Fruit fly (Drosophila melanogaster) whole organism, embryonic: ENCODE results near the gene Sf3b2.

Experiments used
- Ada2b ChIP-seq: fragments of 200-800 bp; sonication (Bioruptor generic); IDR thresholded peaks from 2 replicates; pipeline ENCODE4 v1.3.6; 2022; ENCODE audit warnings: missing biosample characterization, missing genetic modification characterization
- BEAF-32 ChIP-seq: fragments of 200-800 bp; sonication (Bioruptor generic); optimal IDR thresholded peaks from 3 replicates; lab custom pipeline; 2017; ENCODE audit warnings: missing biosample characterization, missing genetic modification characterization, mild to moderate bottlenecking, moderate library complexity, missing genetic modification reagents
- CG1024 ChIP-seq: fragments of 200-800 bp; sonication (Bioruptor generic); IDR thresholded peaks from 2 replicates; pipeline ENCODE4 v1.3.6; 2022; ENCODE audit warnings: missing biosample characterization, missing genetic modification characterization
- CG10267 ChIP-seq: fragments of 200-800 bp; sonication (Bioruptor generic); optimal IDR thresholded peaks from 2 replicates; lab custom pipeline; 2018; ENCODE audit warnings: missing biosample characterization, mild to moderate bottlenecking, missing genetic modification characterization, moderate library complexity
- CG10543 ChIP-seq: fragments of 200-800 bp; sonication (Bioruptor generic); optimal IDR thresholded peaks from 3 replicates; lab custom pipeline; 2017; ENCODE audit warnings: missing biosample characterization, mild to moderate bottlenecking, missing genetic modification characterization, moderate library complexity
- CG11695 ChIP-seq: fragments of 200-800 bp; sonication (Bioruptor generic); IDR thresholded peaks from 3 replicates; pipeline ENCODE4 v1.3.6; 2022; ENCODE audit warnings: missing biosample characterization, missing genetic modification characterization
- CG1233 ChIP-seq: fragments of 200-800 bp; sonication (Bioruptor generic); optimal IDR thresholded peaks from 4 replicates; lab custom pipeline; 2018; ENCODE audit warnings: missing biosample characterization, mild to moderate bottlenecking, missing genetic modification characterization
- CG12391 ChIP-seq: fragments of 200-800 bp; sonication (Bioruptor generic); optimal IDR thresholded peaks from 3 replicates; lab custom pipeline; 2018; ENCODE audit warnings: missing biosample characterization, mild to moderate bottlenecking, missing genetic modification characterization, moderate library complexity
- CG13894 ChIP-seq: fragments of 200-800 bp; sonication (Bioruptor generic); optimal IDR thresholded peaks from 3 replicates; lab custom pipeline; 2018; ENCODE audit warnings: missing biosample characterization, mild to moderate bottlenecking, missing genetic modification characterization, moderate library complexity
- CG14710 ChIP-seq: fragments of 200-800 bp; sonication (Bioruptor generic); optimal IDR thresholded peaks from 3 replicates; lab custom pipeline; 2019; ENCODE audit warnings: missing biosample characterization, mild to moderate bottlenecking, missing genetic modification characterization, moderate library complexity
- CG15073 ChIP-seq: fragments of 200-800 bp; sonication (Bioruptor generic); optimal IDR thresholded peaks from 2 replicates; lab custom pipeline; 2016; ENCODE audit warnings: missing biosample characterization, missing genetic modification characterization
- CG1603 ChIP-seq: fragments of 200-800 bp; sonication (Bioruptor generic); optimal IDR thresholded peaks from 2 replicates; lab custom pipeline; 2019; ENCODE audit warnings: missing biosample characterization, mild to moderate bottlenecking, missing genetic modification characterization, moderate library complexity
- CG17912 ChIP-seq: fragments of 200-800 bp; sonication (Bioruptor generic); optimal IDR thresholded peaks from 2 replicates; lab custom pipeline; 2018; ENCODE audit warnings: missing biosample characterization, mild to moderate bottlenecking, missing genetic modification characterization
- CG18619 ChIP-seq: fragments of 200-800 bp; sonication (Bioruptor generic); optimal IDR thresholded peaks from 3 replicates; lab custom pipeline; 2017; ENCODE audit warnings: missing biosample characterization, mild to moderate bottlenecking, missing genetic modification characterization
- CG30020 ChIP-seq: fragments of 200-800 bp; optimal IDR thresholded peaks from 2 replicates; lab custom pipeline; 2019; ENCODE audit warnings: missing biosample characterization, mild to moderate bottlenecking, missing genetic modification characterization, moderate library complexity
- CG32767 ChIP-seq: fragments of 200-800 bp; sonication (Bioruptor generic); IDR thresholded peaks from 2 replicates; pipeline ENCODE4 v1.3.6; 2022; ENCODE audit warnings: missing biosample characterization, missing genetic modification characterization
- CG33557 ChIP-seq: fragments of 200-800 bp; sonication (Bioruptor generic); optimal IDR thresholded peaks from 2 replicates; lab custom pipeline; 2019; ENCODE audit warnings: missing biosample characterization, mild to moderate bottlenecking, missing genetic modification characterization, moderate library complexity
- CG34422 ChIP-seq: fragments of 200-800 bp; sonication (Bioruptor generic); IDR thresholded peaks from 3 replicates; pipeline ENCODE4 v1.3.6; 2022; ENCODE audit warnings: missing biosample characterization, missing genetic modification characterization
- CG42726 ChIP-seq: fragments of 200-800 bp; sonication (Bioruptor generic); IDR thresholded peaks from 2 replicates; pipeline ENCODE4 v1.3.6; 2022; ENCODE audit warnings: missing biosample characterization, missing genetic modification characterization; ENCODE audit not compliant: partially characterized antibody
- CG4360 ChIP-seq: fragments of 200-800 bp; sonication (Bioruptor generic); IDR thresholded peaks from 2 replicates; pipeline ENCODE4 v1.3.6; 2022; ENCODE audit warnings: missing biosample characterization, missing genetic modification characterization
- CG4617 ChIP-seq: fragments of 200-800 bp; sonication (Bioruptor generic); optimal IDR thresholded peaks from 3 replicates; lab custom pipeline; 2016; ENCODE audit warnings: missing biosample characterization, missing genetic modification characterization, borderline replicate concordance
- CG4707 ChIP-seq: fragments of 200-800 bp; sonication (Bioruptor generic); optimal IDR thresholded peaks from 2 replicates; lab custom pipeline; 2018; ENCODE audit warnings: missing biosample characterization, mild to moderate bottlenecking, missing genetic modification characterization, moderate library complexity
- CG8765 ChIP-seq: fragments of 200-800 bp; sonication (Bioruptor generic); IDR thresholded peaks from 2 replicates; pipeline ENCODE4 v1.3.6; 2022; ENCODE audit warnings: missing biosample characterization, missing genetic modification characterization
- CHES-1-like ChIP-seq: fragments of 200-800 bp; sonication (Bioruptor generic); optimal IDR thresholded peaks from 2 replicates; lab custom pipeline; 2016; ENCODE audit warnings: missing biosample characterization, missing genetic modification characterization
- CTCF ChIP-seq: fragments of 200-800 bp; sonication (Bioruptor generic); optimal IDR thresholded peaks from 2 replicates; lab custom pipeline; 2017; ENCODE audit warnings: missing biosample characterization, mild to moderate bottlenecking, missing genetic modification characterization, moderate library complexity
- D19A ChIP-seq: fragments of 200-800 bp; optimal IDR thresholded peaks from 3 replicates; lab custom pipeline; 2019; ENCODE audit warnings: missing biosample characterization, mild to moderate bottlenecking, missing genetic modification characterization, moderate library complexity
- Dbx ChIP-seq: fragments of 200-800 bp; sonication (Bioruptor generic); IDR thresholded peaks from 3 replicates; pipeline ENCODE4 v1.3.6; 2022; ENCODE audit warnings: missing biosample characterization, missing genetic modification characterization
- Dp ChIP-seq: fragments of 200-800 bp; sonication (Bioruptor generic); optimal IDR thresholded peaks from 2 replicates; lab custom pipeline; 2018; ENCODE audit warnings: missing biosample characterization, mild to moderate bottlenecking, missing genetic modification characterization, moderate library complexity
- Dref ChIP-seq: fragments of 200-800 bp; sonication (Bioruptor generic); IDR thresholded peaks from 2 replicates; pipeline ENCODE4 v1.3.6; 2022; ENCODE audit warnings: missing biosample characterization, missing genetic modification characterization
- HLH3B ChIP-seq: fragments of 200-800 bp; sonication (Bioruptor generic); IDR thresholded peaks from 2 replicates; pipeline ENCODE4 v1.3.6; 2022; ENCODE audit warnings: missing biosample characterization, missing genetic modification characterization
- Kr ChIP-seq: fragments of 200-800 bp; sonication (Bioruptor generic); optimal IDR thresholded peaks from 2 replicates; lab custom pipeline; 2017; ENCODE audit warnings: missing biosample characterization, mild to moderate bottlenecking, missing genetic modification characterization
- MBD-R2 ChIP-seq: fragments of 200-800 bp; sonication (Bioruptor generic); IDR thresholded peaks from 2 replicates; pipeline ENCODE4 v1.3.6; 2022; ENCODE audit warnings: missing biosample characterization, missing genetic modification characterization
- Myb ChIP-seq: fragments of 200-800 bp; sonication (Bioruptor generic); optimal IDR thresholded peaks from 2 replicates; lab custom pipeline; 2016; ENCODE audit warnings: missing biosample characterization, missing genetic modification characterization
- NC2α ChIP-seq: fragments of 200-800 bp; sonication (Bioruptor generic); optimal IDR thresholded peaks from 2 replicates; lab custom pipeline; 2016; ENCODE audit warnings: missing biosample characterization, missing genetic modification characterization
- NfI ChIP-seq: fragments of 200-800 bp; sonication (Bioruptor generic); optimal IDR thresholded peaks from 3 replicates; lab custom pipeline; 2018; ENCODE audit warnings: missing biosample characterization, mild to moderate bottlenecking, missing genetic modification characterization, moderate library complexity
- Ravus ChIP-seq: fragments of 200-800 bp; sonication (Bioruptor generic); IDR thresholded peaks from 2 replicates; pipeline ENCODE4 v1.3.6; 2022; ENCODE audit warnings: missing biosample characterization, missing genetic modification characterization
- Ssrp ChIP-seq: fragments of 200-800 bp; sonication (Bioruptor generic); optimal IDR thresholded peaks from 2 replicates; lab custom pipeline; 2018; ENCODE audit warnings: missing biosample characterization, mild to moderate bottlenecking, missing genetic modification characterization, moderate library complexity
- Xrp1 ChIP-seq: fragments of 200-800 bp; sonication (Bioruptor generic); IDR thresholded peaks from 2 replicates; pipeline ENCODE4 v1.3.6; 2022; ENCODE audit warnings: missing biosample characterization, missing genetic modification characterization
- bowl ChIP-seq: fragments of 200-800 bp; sonication (Bioruptor generic); IDR thresholded peaks from 2 replicates; pipeline ENCODE4 v1.3.6; 2022; ENCODE audit warnings: missing biosample characterization, missing genetic modification characterization
- cad ChIP-seq: fragments of >200 bp; optimal IDR thresholded peaks from 2 replicates; lab custom pipeline; 2017; ENCODE audit warnings: missing biosample characterization, missing genetic modification characterization
- corto ChIP-seq: fragments of 200-800 bp; sonication (Bioruptor generic); optimal IDR thresholded peaks from 2 replicates; lab custom pipeline; 2016; ENCODE audit warnings: missing biosample characterization, mild to moderate bottlenecking, missing genetic modification characterization, moderate library complexity
- emc ChIP-seq: fragments of 200-800 bp; sonication (Bioruptor generic); optimal IDR thresholded peaks from 2 replicates; lab custom pipeline; 2016; ENCODE audit warnings: missing biosample characterization, missing genetic modification characterization
- gcm2 ChIP-seq: fragments of 200-800 bp; sonication (Bioruptor generic); optimal IDR thresholded peaks from 2 replicates; lab custom pipeline; 2016; ENCODE audit warnings: missing biosample characterization, missing genetic modification characterization
- grn ChIP-seq: fragments of 200-800 bp; sonication (Bioruptor generic); optimal IDR thresholded peaks from 3 replicates; lab custom pipeline; 2017; ENCODE audit warnings: missing biosample characterization, missing genetic modification characterization
- hbn ChIP-seq: fragments of 200-800 bp; sonication (Bioruptor generic); IDR thresholded peaks from 2 replicates; pipeline ENCODE4 v1.3.6; 2022; ENCODE audit warnings: missing biosample characterization, missing genetic modification characterization; ENCODE audit not compliant: partially characterized antibody
- inv ChIP-seq: fragments of 200-800 bp; sonication (Bioruptor generic); IDR thresholded peaks from 2 replicates; pipeline ENCODE4 v1.3.6; 2022; ENCODE audit warnings: missing biosample characterization, missing genetic modification characterization; ENCODE audit not compliant: partially characterized antibody
- onecut ChIP-seq: fragments of 200-800 bp; sonication (Bioruptor generic); IDR thresholded peaks from 2 replicates; pipeline ENCODE4 v1.3.6; 2022; ENCODE audit warnings: missing biosample characterization, missing genetic modification characterization
- peb ChIP-seq: fragments of 200-800 bp; sonication (Bioruptor generic); IDR thresholded peaks from 2 replicates; pipeline ENCODE4 v1.3.6; 2022; ENCODE audit warnings: missing biosample characterization, missing genetic modification characterization
- pzg ChIP-seq: fragments of 200-800 bp; sonication (Bioruptor generic); optimal IDR thresholded peaks from 3 replicates; lab custom pipeline; 2018; ENCODE audit warnings: missing biosample characterization, mild to moderate bottlenecking, missing genetic modification characterization, moderate library complexity
- trem ChIP-seq: fragments of 200-800 bp; optimal IDR thresholded peaks from 3 replicates; lab custom pipeline; 2019; ENCODE audit warnings: missing biosample characterization, mild to moderate bottlenecking, missing genetic modification characterization, moderate library complexity
- zfh1 ChIP-seq: fragments of 200-800 bp; sonication (Bioruptor generic); IDR thresholded peaks from 3 replicates; pipeline ENCODE4 v1.3.6; 2022; ENCODE audit warnings: missing biosample characterization, missing genetic modification characterization

Sf3b2 gene

dm6 chr2L:3030350-3030749 lies 1.4 kb upstream of the Sf3b2 start, which contains the start of gene GABPI (continued):
- TF ChIP-seq emc (GFP tag; lab: Kevin White, UChicago), result no peak
- TF ChIP-seq CG4360, result peak; percentile 86
- no peak for TF ChIP-seq CG18619 (GFP tag; lab: Kevin White, UChicago)
- TF ChIP-seq CG33557 (GFP tag; lab: Kevin White, UChicago), result peak; percentile 21
- TF ChIP-seq CG1603 (tag; lab: Kevin White, UChicago), result peak; percentile 29
- TF ChIP-seq Dref, result peak; percentile 37
- TF ChIP-seq NC2α (GFP tag; lab: Kevin White, UChicago), result no peak
- peak; percentile 76; the same call in 2 of the 3 replicates for TF ChIP-seq CG34422 (GFP tag; lab: Robert Waterston, UW)
- TF ChIP-seq CG10543 (GFP tag; lab: Kevin White, UChicago), result no peak
- TF ChIP-seq hbn (GFP tag; lab: Robert Waterston, UW), result 0 out of 2 replicates have a peak, but pooled peaks have one; percentile 18
- TF ChIP-seq Xrp1, result 0 out of 2 replicates have a peak, but pooled peaks have one; percentile 13
- TF ChIP-seq bowl (GFP tag; lab: Robert Waterston, UW), result no peak
- TF ChIP-seq CG17912 (GFP tag; lab: Kevin White, UChicago), result peak; percentile 0
- peak; percentile 9 for TF ChIP-seq CG14710 (tag; lab: Kevin White, UChicago)
- TF ChIP-seq MBD-R2 (GFP tag; lab: Robert Waterston, UW), result peak; percentile 85
- peak; percentile 35 for TF ChIP-seq CG4617 (GFP tag; lab: Kevin White, UChicago)
- peak; percentile 63; the same call in 1 of the 2 replicates for TF ChIP-seq CG42726 (GFP tag; lab: Robert Waterston, UW)
- no peak for TF ChIP-seq HLH3B (GFP tag; lab: Robert Waterston, UW)
- peak; percentile 86 for TF ChIP-seq Dp (GFP tag; lab: Kevin White, UChicago)
- 0 out of 3 replicates have a peak, but pooled peaks have one; percentile 26 for TF ChIP-seq zfh1
- no peak for TF ChIP-seq D19A
- no peak for TF ChIP-seq CG11695 (GFP tag; lab: Robert Waterston, UW)
- TF ChIP-seq CG1233, result peak; percentile 15
- TF ChIP-seq CHES-1-like (GFP tag; lab: Kevin White, UChicago), result peak; percentile 6
- TF ChIP-seq onecut, result peak; percentile 67
- peak; percentile 56 for TF ChIP-seq pzg (GFP tag; lab: Kevin White, UChicago)
- TF ChIP-seq Ssrp (tag; lab: Kevin White, UChicago), result no peak
- TF ChIP-seq CG32767 (GFP tag; lab: Robert Waterston, UW), result no peak
- no peak for TF ChIP-seq Dbx (GFP tag; lab: Robert Waterston, UW)
- TF ChIP-seq CG8765, result no peak
- TF ChIP-seq CG10267 (tag; lab: Kevin White, UChicago), result peak; percentile 22
- no peak for TF ChIP-seq corto (GFP tag; lab: Kevin White, UChicago)
- 0 out of 2 replicates have a peak, but pooled peaks have one; percentile 15 for TF ChIP-seq CG1024 (GFP tag; lab: Robert Waterston, UW)
- peak; percentile 22 for TF ChIP-seq BEAF-32 (GFP tag; lab: Kevin White, UChicago)
- peak; percentile 50 for TF ChIP-seq cad (GFP tag; lab: Kevin White, UChicago)
- TF ChIP-seq CG12391 (tag; lab: Kevin White, UChicago), result no peak
- no peak for TF ChIP-seq Ravus
- TF ChIP-seq CG13894, result no peak
- peak; percentile 51 for TF ChIP-seq CG30020 (tag; lab: Kevin White, UChicago)
- TF ChIP-seq Myb (GFP tag; lab: Kevin White, UChicago), result peak; percentile 63
- TF ChIP-seq grn (GFP tag; lab: Kevin White, UChicago), result peak; percentile 93
- no peak for TF ChIP-seq Kr (GFP tag; lab: Kevin White, UChicago)
- no peak for TF ChIP-seq peb (GFP tag; lab: Robert Waterston, UW)
- TF ChIP-seq inv (GFP tag; lab: Robert Waterston, UW), result no peak
- peak; percentile 99 for TF ChIP-seq trem (tag; lab: Kevin White, UChicago)
- TF ChIP-seq NfI (GFP tag; lab: Kevin White, UChicago), result peak; percentile 59
- TF ChIP-seq CG4707 (GFP tag; lab: Kevin White, UChicago), result peak; percentile 19
- TF ChIP-seq Ada2b, result no peak
- no peak for TF ChIP-seq CG15073 (GFP tag; lab: Kevin White, UChicago)
- TF ChIP-seq CTCF, result no peak
- no peak for TF ChIP-seq gcm2 (GFP tag; lab: Kevin White, UChicago)
